Fruit fly (Drosophila melanogaster) whole organism, embryonic: ENCODE results near the gene CG2129.

ENCODE experiments used
- Atf-2 ChIP-seq: fragments of 200-800 bp; sonication (Bioruptor generic); optimal IDR thresholded peaks from 2 replicates; lab custom pipeline; 2016; ENCODE audit warnings: missing biosample characterization, missing genetic modification characterization
- B-H2 ChIP-seq: fragments of 200-800 bp; sonication (Bioruptor generic); optimal IDR thresholded peaks from 2 replicates; lab custom pipeline; 2018; ENCODE audit warnings: missing biosample characterization, mild to moderate bottlenecking, missing genetic modification characterization
- CG10366 ChIP-seq: fragments of 200-800 bp; sonication (Bioruptor generic); IDR thresholded peaks from 2 replicates; pipeline ENCODE4 v1.3.6; 2022; ENCODE audit warnings: missing biosample characterization, missing genetic modification characterization
- CG10565 ChIP-seq: fragments of 200-800 bp; sonication (Bioruptor generic); optimal IDR thresholded peaks from 3 replicates; lab custom pipeline; 2016; ENCODE audit warnings: missing biosample characterization, mild to moderate bottlenecking, missing genetic modification characterization
- CG10654 ChIP-seq: fragments of 200-800 bp; sonication (Bioruptor generic); optimal IDR thresholded peaks from 2 replicates; lab custom pipeline; 2016; ENCODE audit warnings: missing biosample characterization, missing genetic modification characterization
- CG11085 ChIP-seq: fragments of 200-800 bp; sonication (Bioruptor generic); IDR thresholded peaks from 2 replicates; pipeline ENCODE4 v1.3.6; 2022; ENCODE audit warnings: missing biosample characterization, missing genetic modification characterization
- CG11560 ChIP-seq: fragments of 200-800 bp; sonication (Bioruptor generic); IDR thresholded peaks from 3 replicates; pipeline ENCODE4 v1.3.6; 2022; ENCODE audit warnings: missing biosample characterization, missing genetic modification characterization
- CG13296 ChIP-seq: fragments of 200-800 bp; sonication (Bioruptor generic); optimal IDR thresholded peaks from 3 replicates; lab custom pipeline; 2018; ENCODE audit warnings: missing biosample characterization, mild to moderate bottlenecking, missing genetic modification characterization
- CG1529 ChIP-seq: fragments of 200-800 bp; sonication (Bioruptor generic); optimal IDR thresholded peaks from 3 replicates; lab custom pipeline; 2018; ENCODE audit warnings: missing biosample characterization, missing genetic modification characterization
- CG1602 ChIP-seq: fragments of 200-800 bp; sonication (Bioruptor generic); optimal IDR thresholded peaks from 3 replicates; lab custom pipeline; 2016; ENCODE audit warnings: missing biosample characterization, missing genetic modification characterization
- CG17186 ChIP-seq: fragments of 200-800 bp; sonication (Bioruptor generic); optimal IDR thresholded peaks from 3 replicates; lab custom pipeline; 2017; ENCODE audit warnings: missing biosample characterization, missing genetic modification reagents, missing genetic modification characterization
- CG17361 ChIP-seq: fragments of 200-800 bp; sonication (Bioruptor generic); IDR thresholded peaks from 3 replicates; pipeline ENCODE4 v1.3.6; 2022; ENCODE audit warnings: missing biosample characterization, missing genetic modification characterization
- CG2116 ChIP-seq: fragments of 200-800 bp; sonication (Bioruptor generic); optimal IDR thresholded peaks from 3 replicates; lab custom pipeline; 2018; ENCODE audit warnings: missing biosample characterization, mild to moderate bottlenecking, missing genetic modification characterization
- CG43689 ChIP-seq: fragments of 200-800 bp; sonication (Bioruptor generic); IDR thresholded peaks from 2 replicates; pipeline ENCODE4 v1.3.6; 2022; ENCODE audit warnings: missing biosample characterization, missing genetic modification characterization
- CG6813 ChIP-seq: fragments of 200-800 bp; sonication (Bioruptor generic); optimal IDR thresholded peaks from 2 replicates; lab custom pipeline; 2017; ENCODE audit warnings: missing biosample characterization, missing genetic modification characterization, mild to moderate bottlenecking, moderate library complexity, missing genetic modification reagents
- CG7963 ChIP-seq: fragments of 200-800 bp; sonication (Bioruptor generic); IDR thresholded peaks from 3 replicates; pipeline ENCODE4 v1.3.6; 2022; ENCODE audit warnings: missing biosample characterization, missing genetic modification characterization; ENCODE audit not compliant: partially characterized antibody
- CG9876 ChIP-seq: fragments of 200-800 bp; sonication (Bioruptor generic); optimal IDR thresholded peaks from 2 replicates; lab custom pipeline; 2016; ENCODE audit warnings: missing biosample characterization, missing genetic modification characterization
- Dad ChIP-seq: fragments of 200-800 bp; sonication (Bioruptor generic); optimal IDR thresholded peaks from 3 replicates; lab custom pipeline; 2016; ENCODE audit warnings: missing biosample characterization, missing genetic modification characterization
- Dbx ChIP-seq: fragments of 200-800 bp; sonication (Bioruptor generic); IDR thresholded peaks from 3 replicates; pipeline ENCODE4 v1.3.6; 2022; ENCODE audit warnings: missing biosample characterization, missing genetic modification characterization
- Dek ChIP-seq: fragments of 200-800 bp; sonication (Bioruptor generic); optimal IDR thresholded peaks from 3 replicates; lab custom pipeline; 2019; ENCODE audit warnings: missing biosample characterization, mild to moderate bottlenecking, missing genetic modification characterization, moderate library complexity
- Dp ChIP-seq: fragments of 200-800 bp; sonication (Bioruptor generic); optimal IDR thresholded peaks from 2 replicates; lab custom pipeline; 2018; ENCODE audit warnings: missing biosample characterization, mild to moderate bottlenecking, missing genetic modification characterization, moderate library complexity
- Ets65A ChIP-seq: fragments of 200-800 bp; sonication (Bioruptor generic); peaks from one replicate; lab custom pipeline; 2016; ENCODE audit warnings: missing biosample characterization, missing genetic modification characterization
- H2.0 ChIP-seq: fragments of 200-800 bp; sonication (Bioruptor generic); IDR thresholded peaks from 2 replicates; pipeline ENCODE4 v1.3.6; 2022; ENCODE audit warnings: missing biosample characterization, missing genetic modification characterization
- HHEX ChIP-seq: fragments of 200-800 bp; sonication (Bioruptor generic); optimal IDR thresholded peaks from 3 replicates; lab custom pipeline; 2017; ENCODE audit warnings: missing biosample characterization, mild to moderate bottlenecking, missing genetic modification characterization, missing genetic modification reagents
- HmgD ChIP-seq: fragments of 200-800 bp; sonication (Bioruptor generic); optimal IDR thresholded peaks from 3 replicates; lab custom pipeline; 2016; ENCODE audit warnings: missing biosample characterization, missing genetic modification characterization
- Hr3 ChIP-seq: fragments of 200-800 bp; sonication (Bioruptor generic); optimal IDR thresholded peaks from 3 replicates; lab custom pipeline; 2016; ENCODE audit warnings: missing biosample characterization, missing genetic modification characterization
- Rx ChIP-seq: fragments of 200-800 bp; sonication (Bioruptor generic); IDR thresholded peaks from 2 replicates; pipeline ENCODE4 v1.3.6; 2022; ENCODE audit warnings: missing biosample characterization, missing genetic modification characterization
- Tbp ChIP-seq: fragments of >200 bp; optimal IDR thresholded peaks from 2 replicates; lab custom pipeline; 2018; ENCODE audit warnings: missing biosample characterization, missing genetic modification characterization
- ap ChIP-seq: fragments of 200-800 bp; sonication (Bioruptor generic); IDR thresholded peaks from 2 replicates; pipeline ENCODE4 v1.3.6; 2022; ENCODE audit warnings: missing biosample characterization, missing genetic modification characterization
- bbx ChIP-seq: fragments of 200-800 bp; sonication (Bioruptor generic); IDR thresholded peaks from 2 replicates; pipeline ENCODE4 v1.3.6; 2022; ENCODE audit warnings: missing biosample characterization, missing genetic modification characterization; ENCODE audit not compliant: partially characterized antibody
- bowl ChIP-seq: fragments of 200-800 bp; sonication (Bioruptor generic); IDR thresholded peaks from 2 replicates; pipeline ENCODE4 v1.3.6; 2022; ENCODE audit warnings: missing biosample characterization, missing genetic modification characterization
- cad ChIP-seq: fragments of >200 bp; optimal IDR thresholded peaks from 2 replicates; lab custom pipeline; 2017; ENCODE audit warnings: missing biosample characterization, missing genetic modification characterization
- caup ChIP-seq: fragments of 200-800 bp; sonication (Bioruptor generic); optimal IDR thresholded peaks from 3 replicates; lab custom pipeline; 2017; ENCODE audit warnings: missing biosample characterization, mild to moderate bottlenecking, missing genetic modification characterization, moderate library complexity; ENCODE audit not compliant: severe bottlenecking
- dm ChIP-seq: fragments of 200-800 bp; sonication (Bioruptor generic); optimal IDR thresholded peaks from 3 replicates; lab custom pipeline; 2016; ENCODE audit warnings: missing biosample characterization, missing genetic modification characterization
- dmrt11E ChIP-seq: fragments of 200-800 bp; sonication (Bioruptor generic); optimal IDR thresholded peaks from 3 replicates; lab custom pipeline; 2018; ENCODE audit warnings: missing biosample characterization, mild to moderate bottlenecking, missing genetic modification characterization, moderate library complexity
- en ChIP-seq: fragments of 200-800 bp; sonication (Bioruptor generic); optimal IDR thresholded peaks from 2 replicates; lab custom pipeline; 2016; ENCODE audit warnings: missing biosample characterization, missing genetic modification characterization
- fd3F ChIP-seq: fragments of 200-800 bp; sonication (Bioruptor generic); optimal IDR thresholded peaks from 2 replicates; lab custom pipeline; 2018; ENCODE audit warnings: missing biosample characterization, mild to moderate bottlenecking, missing genetic modification characterization, moderate library complexity
- hkb ChIP-seq, 2 experiments: fragments of 200-800 bp in 1 of 2; fragments of >200 bp in 1 of 2; sonication (Bioruptor generic) in 1 of 2; IDR thresholded peaks in 1 of 2; optimal IDR thresholded peaks in 1 of 2; 2 replicates each; pipeline versions ENCODE4 v1.3.6 to Lab custom; 2017 to 2022; ENCODE audit warnings: missing biosample characterization in 1 of 2, missing genetic modification characterization in 1 of 2
- nerfin-1 ChIP-seq: fragments of 200-800 bp; sonication (Bioruptor generic); optimal IDR thresholded peaks from 3 replicates; lab custom pipeline; 2019; ENCODE audit warnings: missing biosample characterization, mild to moderate bottlenecking, missing genetic modification characterization, moderate library complexity
- nerfin-2 ChIP-seq: fragments of 200-800 bp; sonication (Bioruptor generic); IDR thresholded peaks from 2 replicates; pipeline ENCODE4 v1.3.6; 2022; ENCODE audit warnings: missing biosample characterization, missing genetic modification characterization; ENCODE audit not compliant: partially characterized antibody
- otp ChIP-seq: fragments of 200-800 bp; sonication (Bioruptor generic); IDR thresholded peaks from 3 replicates; pipeline ENCODE4, ENCODE4 v1.3.6; 2022; ENCODE audit warnings: missing biosample characterization, missing genetic modification characterization
- peb ChIP-seq: fragments of 200-800 bp; sonication (Bioruptor generic); IDR thresholded peaks from 2 replicates; pipeline ENCODE4 v1.3.6; 2022; ENCODE audit warnings: missing biosample characterization, missing genetic modification characterization
- pum ChIP-seq: fragments of 200-800 bp; sonication (Bioruptor generic); optimal IDR thresholded peaks from 2 replicates; lab custom pipeline; 2016; ENCODE audit warnings: missing biosample characterization, missing genetic modification characterization
- tgo ChIP-seq: fragments of 200-800 bp; sonication (Bioruptor generic); IDR thresholded peaks from 3 replicates; pipeline ENCODE4 v1.3.6; 2022; ENCODE audit warnings: missing biosample characterization, missing genetic modification characterization
- tna ChIP-seq: fragments of 200-800 bp; sonication (Bioruptor generic); IDR thresholded peaks from 2 replicates; pipeline ENCODE4 v1.3.6; 2022; ENCODE audit warnings: missing biosample characterization, missing genetic modification characterization; ENCODE audit not compliant: partially characterized antibody
- ttk ChIP-seq: fragments of 200-800 bp; sonication (Bioruptor generic); IDR thresholded peaks from 2 replicates; pipeline ENCODE4 v2.1.2; 2022; ENCODE audit warnings: missing biosample characterization, missing genetic modification characterization
- tup ChIP-seq: fragments of 200-800 bp; sonication (Bioruptor generic); optimal IDR thresholded peaks from 2 replicates; lab custom pipeline; 2016; ENCODE audit warnings: missing biosample characterization, mild to moderate bottlenecking, missing genetic modification characterization, moderate library complexity
- tx ChIP-seq: fragments of 200-800 bp; sonication (Bioruptor generic); optimal IDR thresholded peaks from 2 replicates; lab custom pipeline; 2016; ENCODE audit warnings: missing biosample characterization, missing genetic modification characterization
- vfl ChIP-seq: fragments of 200-800 bp; sonication (Bioruptor generic); optimal IDR thresholded peaks from 2 replicates; lab custom pipeline; 2016; ENCODE audit warnings: missing biosample characterization, missing genetic modification characterization
- wor ChIP-seq: fragments of 200-800 bp; sonication (Bioruptor generic); IDR thresholded peaks from 2 replicates; pipeline ENCODE4 v1.3.6; 2022; ENCODE audit warnings: missing biosample characterization, missing genetic modification characterization

Gene CG2129

dm6 chrX:8145501-8146157 is at the start of gene CG2129, which contains the start of gene alpha-PheRS (continued):
- TF ChIP-seq bowl (GFP tag; lab: Robert Waterston, UW) = no peak
- no peak for TF ChIP-seq otp (GFP tag; lab: Robert Waterston, UW)
- no peak for TF ChIP-seq en (GFP tag; lab: Kevin White, UChicago)
- TF ChIP-seq hkb (optimal IDR thresholded peaks at IDR 0.05; lab: Kevin White, UChicago) = no peak
- no peak for TF ChIP-seq hkb (GFP tag; IDR thresholded peaks at IDR 0.05; lab: Robert Waterston, UW)
- peak; percentile 50 for TF ChIP-seq CG13296 (GFP tag; lab: Kevin White, UChicago)
- no peak for TF ChIP-seq Dad (GFP tag; lab: Kevin White, UChicago)
- peak; percentile 15 for TF ChIP-seq dmrt11E (tag; lab: Kevin White, UChicago)
- no peak for TF ChIP-seq wor (GFP tag; lab: Robert Waterston, UW)
- TF ChIP-seq CG2116 = peak; percentile 60
- TF ChIP-seq B-H2 (GFP tag; lab: Kevin White, UChicago) = peak; percentile 30
- no peak for TF ChIP-seq ttk (GFP tag; lab: Robert Waterston, UW)
- TF ChIP-seq Dp (GFP tag; lab: Kevin White, UChicago) = peak; percentile 18
- TF ChIP-seq CG10366 (GFP tag; lab: Robert Waterston, UW) = 0 out of 2 replicates have a peak, but pooled peaks have one; percentile 27
- no peak for TF ChIP-seq Dbx (GFP tag; lab: Robert Waterston, UW)
- TF ChIP-seq CG1602 (GFP tag; lab: Kevin White, UChicago) = no peak
- no peak for TF ChIP-seq Tbp (GFP tag; lab: Kevin White, UChicago)
- no peak for TF ChIP-seq HmgD (GFP tag; lab: Kevin White, UChicago)
- TF ChIP-seq nerfin-1 (tag; lab: Kevin White, UChicago) = peak; percentile 8
- TF ChIP-seq CG17361 (GFP tag; lab: Robert Waterston, UW) = no peak; the same call in 2 of the 3 replicates
- no peak for TF ChIP-seq fd3F (GFP tag; lab: Kevin White, UChicago)
- no peak for TF ChIP-seq bbx (GFP tag; lab: Robert Waterston, UW)
- TF ChIP-seq CG11560 (tag; lab: Robert Waterston, UW) = no peak
- TF ChIP-seq CG17186 (GFP tag; lab: Kevin White, UChicago) = peak; percentile 38
- no peak for TF ChIP-seq vfl (GFP tag; lab: Kevin White, UChicago)
- TF ChIP-seq H2.0 (GFP tag; lab: Robert Waterston, UW) = no peak
- TF ChIP-seq tup (GFP tag; lab: Kevin White, UChicago) = no peak
- no peak for TF ChIP-seq Ets65A (GFP tag; lab: Kevin White, UChicago)
- no peak for TF ChIP-seq CG10565 (GFP tag; lab: Kevin White, UChicago)
- TF ChIP-seq CG11085 (GFP tag; lab: Robert Waterston, UW) = no peak
- no peak for TF ChIP-seq CG10654 (GFP tag; lab: Kevin White, UChicago)
- TF ChIP-seq pum (GFP tag; lab: Kevin White, UChicago) = no peak
- no peak for TF ChIP-seq CG43689 (GFP tag; lab: Robert Waterston, UW)
- no peak for TF ChIP-seq CG6813 (GFP tag; lab: Kevin White, UChicago)
- no peak for TF ChIP-seq peb (GFP tag; lab: Robert Waterston, UW)
- TF ChIP-seq nerfin-2 = no peak
- TF ChIP-seq HHEX (GFP tag; lab: Kevin White, UChicago) = no peak
- TF ChIP-seq CG9876 = no peak
- TF ChIP-seq Dek (tag; lab: Kevin White, UChicago) = peak; percentile 3
- peak; percentile 1 for TF ChIP-seq Hr3
- no peak for TF ChIP-seq tgo (GFP tag; lab: Robert Waterston, UW)
- no peak for TF ChIP-seq tx (GFP tag; lab: Kevin White, UChicago)
- TF ChIP-seq CG7963 (GFP tag; lab: Robert Waterston, UW) = 0 out of 3 replicates have a peak, but pooled peaks have one; percentile 9
- no peak for TF ChIP-seq CG1529 (GFP tag; lab: Kevin White, UChicago)
- TF ChIP-seq Rx = no peak
- TF ChIP-seq tna = no peak
- no peak for TF ChIP-seq dm (GFP tag; lab: Kevin White, UChicago)
- TF ChIP-seq caup = no peak
- TF ChIP-seq cad (GFP tag; lab: Kevin White, UChicago) = no peak
- no peak for TF ChIP-seq Atf-2 (GFP tag; lab: Kevin White, UChicago)
- no peak for TF ChIP-seq ap (GFP tag; lab: Robert Waterston, UW)
